Worm (Caenorhabditis elegans) whole organism, L1 larva: ENCODE data around the gene C01G6.2.
A peak's percentile ranks its signal among the peaks of the same experiment; 100 is the strongest.

ENCODE experiments used
- F16B12.6 ChIP-seq: fragments of 150-350 bp; optimal IDR thresholded peaks from 2 replicates; lab custom pipeline; 2014; ENCODE audit warnings: missing biosample characterization, missing genetic modification characterization
- aly-2 ChIP-seq: fragments of 150-350 bp; optimal IDR thresholded peaks from 2 replicates; lab custom pipeline; 2014; ENCODE audit warnings: missing biosample characterization, missing genetic modification characterization
- ama-1 ChIP-seq: fragments of 150-350 bp; optimal IDR thresholded peaks from 2 replicates; lab custom pipeline; 2014
- blmp-1 ChIP-seq: fragments of 150-350 bp; optimal IDR thresholded peaks from 2 replicates; lab custom pipeline; 2014; ENCODE audit warnings: missing biosample characterization, missing genetic modification characterization
- ceh-8 ChIP-seq: fragments of 200-800 bp; sonication (Bioruptor generic); optimal IDR thresholded peaks from 2 replicates; lab custom pipeline; 2018; ENCODE audit warnings: mild to moderate bottlenecking, missing genetic modification characterization, moderate library complexity, missing compliant biosample characterization
- ceh-90 ChIP-seq: sonication (generic microtip); optimal IDR thresholded peaks from 2 replicates; lab custom pipeline; 2016; ENCODE audit warnings: missing genetic modification characterization, missing compliant biosample characterization
- dpl-1 ChIP-seq, 3 experiments: fragments of 150-350 bp in 2 of 3; sonication (generic microtip) in 1 of 3; optimal IDR thresholded peaks; 2 replicates each; lab custom pipeline; 2014 to 2017; ENCODE audit warnings: missing biosample characterization in 3 of 3, missing genetic modification characterization in 3 of 3, missing genetic modification reagents in 3 of 3
- dsc-1 ChIP-seq: sonication (generic microtip); optimal IDR thresholded peaks from 2 replicates; lab custom pipeline; 2016; ENCODE audit warnings: mild to moderate bottlenecking, missing genetic modification characterization, missing compliant biosample characterization
- efl-1 ChIP-seq, 4 experiments: fragments of 150-350 bp; optimal IDR thresholded peaks in 3 of 4; peaks in 1 of 4; 1 replicate in 1 of 4; 2 replicates in 3 of 4; lab custom pipeline; 2014; ENCODE audit warnings: missing biosample characterization in 2 of 4, missing genetic modification characterization in 2 of 4, missing genetic modification reagents in 2 of 4
- efl-3 ChIP-seq: fragments of 200-800 bp; sonication (Bioruptor generic); optimal IDR thresholded peaks from 2 replicates; lab custom pipeline; 2018; ENCODE audit warnings: mild to moderate bottlenecking, missing genetic modification characterization, missing compliant biosample characterization
- egl-13 ChIP-seq: sonication (generic microtip); optimal IDR thresholded peaks from 2 replicates; lab custom pipeline; 2016; ENCODE audit warnings: missing genotype, missing genetic modification reagents, missing genetic modification characterization, missing compliant biosample characterization
- elt-2 ChIP-seq: sonication (generic microtip); optimal IDR thresholded peaks from 2 replicates; lab custom pipeline; 2016; ENCODE audit warnings: missing genetic modification characterization, mild to moderate bottlenecking, inconsistent platforms, missing compliant biosample characterization, missing genetic modification reagents
- elt-3 ChIP-seq, 6 experiments: fragments of 150-350 bp in 1 of 6; sonication (generic microtip); optimal IDR thresholded peaks; 2 replicates each; lab custom pipeline; 2017 to 2018; ENCODE audit warnings: missing biosample characterization in 6 of 6, missing genetic modification characterization in 6 of 6, inconsistent platforms in 1 of 6
- fkh-10 ChIP-seq: sonication (generic microtip); optimal IDR thresholded peaks from 2 replicates; lab custom pipeline; 2017; ENCODE audit warnings: missing biosample characterization, missing genetic modification reagents, missing genetic modification characterization
- fkh-4 ChIP-seq: sonication (generic microtip); optimal IDR thresholded peaks from 2 replicates; lab custom pipeline; 2016; ENCODE audit warnings: missing compliant biosample characterization, missing genetic modification characterization, borderline replicate concordance
- fkh-8 ChIP-seq: sonication (generic microtip); optimal IDR thresholded peaks from 2 replicates; lab custom pipeline; 2016; ENCODE audit warnings: mild to moderate bottlenecking, missing genetic modification characterization, missing compliant biosample characterization
- hlh-17 ChIP-seq: fragments of 200-800 bp; sonication (Bioruptor generic); optimal IDR thresholded peaks from 2 replicates; lab custom pipeline; 2018; ENCODE audit warnings: missing genetic modification characterization, mild to moderate bottlenecking, missing compliant biosample characterization, moderate library complexity, borderline replicate concordance
- jun-1 ChIP-seq: fragments of 150-350 bp; optimal IDR thresholded peaks from 2 replicates; lab custom pipeline; 2014; ENCODE audit warnings: missing biosample characterization, missing genetic modification reagents, missing genetic modification characterization
- lin-13 ChIP-seq: fragments of 150-350 bp; optimal IDR thresholded peaks from 2 replicates; lab custom pipeline; 2014; ENCODE audit warnings: missing biosample characterization, missing genetic modification reagents, missing genetic modification characterization
- lin-14 ChIP-seq: fragments of 200-800 bp; sonication (Bioruptor generic); optimal IDR thresholded peaks from 2 replicates; lab custom pipeline; 2018; ENCODE audit warnings: mild to moderate bottlenecking, missing genetic modification characterization, moderate library complexity, missing compliant biosample characterization
- lin-35 ChIP-seq, 2 experiments: fragments of 150-350 bp; optimal IDR thresholded peaks; 2 replicates each; lab custom pipeline; 2014; ENCODE audit warnings: missing biosample characterization in 2 of 2, missing genetic modification characterization in 2 of 2, missing genetic modification reagents in 2 of 2
- lsy-2 ChIP-seq, 2 experiments: fragments of 150-350 bp; optimal IDR thresholded peaks; 2 replicates each; lab custom pipeline; 2014; ENCODE audit warnings: missing biosample characterization in 2 of 2, missing genetic modification characterization in 2 of 2
- mef-2 ChIP-seq: fragments of 150-350 bp; optimal IDR thresholded peaks from 2 replicates; lab custom pipeline; 2014; ENCODE audit warnings: missing biosample characterization, missing genetic modification characterization
- mep-1 ChIP-seq: fragments of 150-350 bp; optimal IDR thresholded peaks from 2 replicates; lab custom pipeline; 2014; ENCODE audit warnings: missing biosample characterization, missing genetic modification characterization
- nhr-19 ChIP-seq: fragments of 200-800 bp; sonication (Bioruptor generic); conservative IDR thresholded peaks from 2 replicates; pipeline ENCODE4 v1.3.6; 2022; ENCODE audit warnings: missing genetic modification characterization, missing compliant biosample characterization
- nhr-20 ChIP-seq: sonication (generic microtip); optimal IDR thresholded peaks from 2 replicates; lab custom pipeline; 2016; ENCODE audit warnings: mild to moderate bottlenecking, missing genetic modification characterization, missing compliant biosample characterization
- nhr-71 ChIP-seq: sonication (generic microtip); optimal IDR thresholded peaks from 2 replicates; lab custom pipeline; 2016; ENCODE audit warnings: mild to moderate bottlenecking, missing genetic modification characterization, moderate library complexity, missing compliant biosample characterization
- nhr-77 ChIP-seq: fragments of 150-350 bp; optimal IDR thresholded peaks from 2 replicates; lab custom pipeline; 2014; ENCODE audit warnings: missing biosample characterization, missing genetic modification characterization
- nhr-85 ChIP-seq: sonication (generic microtip); peaks from one replicate; lab custom pipeline; 2016; ENCODE audit warnings: missing genetic modification characterization, inconsistent platforms, missing compliant biosample characterization
- pag-3 ChIP-seq: sonication (generic microtip); optimal IDR thresholded peaks from 2 replicates; lab custom pipeline; 2017; ENCODE audit warnings: missing genetic modification characterization, mild to moderate bottlenecking, missing compliant biosample characterization, antibody characterized with exemption, borderline replicate concordance; ENCODE audit not compliant: insufficient read depth
- rnt-1 ChIP-seq: sonication (generic microtip); optimal IDR thresholded peaks from 2 replicates; lab custom pipeline; 2016; ENCODE audit warnings: mild to moderate bottlenecking, missing genetic modification characterization, moderate library complexity, missing compliant biosample characterization
- snpc-4 ChIP-seq: fragments of 150-350 bp; optimal IDR thresholded peaks from 2 replicates; lab custom pipeline; 2014; ENCODE audit warnings: missing biosample characterization, missing genetic modification characterization
- snu-23 ChIP-seq: sonication (generic microtip); optimal IDR thresholded peaks from 2 replicates; lab custom pipeline; 2016; ENCODE audit warnings: missing genetic modification characterization, missing compliant biosample characterization
- sup-37 ChIP-seq: fragments of 200-800 bp; sonication (Bioruptor generic); optimal IDR thresholded peaks from 2 replicates; lab custom pipeline; 2018; ENCODE audit warnings: mild to moderate bottlenecking, missing genetic modification characterization, missing compliant biosample characterization
- swsn-7 ChIP-seq: sonication (generic microtip); optimal IDR thresholded peaks from 2 replicates; lab custom pipeline; 2016; ENCODE audit warnings: missing genetic modification characterization, missing compliant biosample characterization
- tlp-1 ChIP-seq: fragments of 150-350 bp; optimal IDR thresholded peaks from 2 replicates; lab custom pipeline; 2014; ENCODE audit warnings: missing biosample characterization, missing genetic modification characterization
- unc-30 ChIP-seq: sonication (generic microtip); optimal IDR thresholded peaks from 2 replicates; lab custom pipeline; 2017; ENCODE audit warnings: missing biosample characterization, missing genetic modification characterization
- unc-86 ChIP-seq: sonication (generic microtip); optimal IDR thresholded peaks from 2 replicates; lab custom pipeline; 2016; ENCODE audit warnings: missing genetic modification characterization, missing compliant biosample characterization
- vab-15 ChIP-seq: sonication (generic microtip); optimal IDR thresholded peaks from 2 replicates; lab custom pipeline; 2017; ENCODE audit warnings: missing genotype, mild to moderate bottlenecking, missing genetic modification characterization, missing compliant biosample characterization
- xbp-1 ChIP-seq: sonication (generic microtip); optimal IDR thresholded peaks from 2 replicates; lab custom pipeline; 2016; ENCODE audit warnings: missing genetic modification characterization, missing compliant biosample characterization
- ztf-11 ChIP-seq, 2 experiments: sonication (generic microtip); optimal IDR thresholded peaks; 2 replicates each; lab custom pipeline; 2016 to 2017; ENCODE audit warnings: missing genetic modification characterization in 2 of 2, missing biosample characterization in 1 of 2, missing compliant biosample characterization in 1 of 2
- ztf-4 ChIP-seq: fragments of 150-350 bp; optimal IDR thresholded peaks from 2 replicates; lab custom pipeline; 2014; ENCODE audit warnings: missing biosample characterization, missing genetic modification characterization

The C01G6.2 gene

DNA sequence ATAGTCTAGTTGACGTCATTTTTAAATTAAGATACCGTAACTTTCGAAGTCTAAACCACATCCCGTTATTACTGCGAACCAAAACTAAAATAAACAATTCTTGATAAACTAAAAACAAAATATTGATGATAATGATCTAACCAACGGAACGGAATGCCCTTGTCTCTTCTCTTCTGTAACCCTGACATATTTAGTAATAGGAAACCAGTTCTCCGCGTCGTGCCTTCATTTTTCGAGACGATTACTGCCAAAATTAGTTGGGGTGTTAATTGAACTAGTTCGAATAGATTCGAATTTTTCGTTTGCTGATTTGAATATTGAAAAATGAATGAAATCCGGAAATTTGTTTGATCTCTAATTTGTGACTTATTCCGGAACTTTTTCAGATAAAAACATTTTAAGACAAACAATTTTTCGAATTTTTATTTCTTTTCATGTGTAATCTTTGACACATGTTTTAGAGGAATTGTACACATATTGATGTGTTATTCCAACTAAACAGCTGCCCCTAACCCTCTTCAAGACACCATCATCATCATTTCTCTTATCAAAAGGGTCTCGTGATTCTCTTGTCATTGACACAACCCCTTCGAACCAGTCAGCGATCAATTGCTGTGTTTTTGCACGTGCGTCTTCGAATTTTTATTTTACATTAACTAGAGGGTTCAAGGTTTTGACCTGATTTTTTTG is 17.0 kb downstream of the C01G6.2 start (continued):
- TF ChIP-seq nhr-19 = peak; percentile 86
- no peak for TF ChIP-seq ztf-11 (tag; optimal IDR thresholded peaks at IDR 0.05; lab: Kevin White, UChicago)
- no peak for TF ChIP-seq snpc-4 (tag; lab: Kevin White, UChicago)
- peak; percentile 93 for TF ChIP-seq nhr-20
- no peak for TF ChIP-seq egl-13
- no peak for TF ChIP-seq sup-37
- TF ChIP-seq unc-30 (tag; lab: Kevin White, UChicago) = no peak
- peak; percentile 64 for TF ChIP-seq swsn-7 (tag; lab: Kevin White, UChicago)
- no peak for TF ChIP-seq tlp-1 (tag; lab: Kevin White, UChicago)
- TF ChIP-seq fkh-4 = no peak
- peak; percentile 33 for TF ChIP-seq fkh-8 (tag; lab: Kevin White, UChicago)
- peak; percentile 46 for TF ChIP-seq vab-15 (tag; lab: Kevin White, UChicago)
- TF ChIP-seq mef-2 (tag; lab: Kevin White, UChicago) = no peak
- peak; percentile 69 for TF ChIP-seq lin-13

DNA sequence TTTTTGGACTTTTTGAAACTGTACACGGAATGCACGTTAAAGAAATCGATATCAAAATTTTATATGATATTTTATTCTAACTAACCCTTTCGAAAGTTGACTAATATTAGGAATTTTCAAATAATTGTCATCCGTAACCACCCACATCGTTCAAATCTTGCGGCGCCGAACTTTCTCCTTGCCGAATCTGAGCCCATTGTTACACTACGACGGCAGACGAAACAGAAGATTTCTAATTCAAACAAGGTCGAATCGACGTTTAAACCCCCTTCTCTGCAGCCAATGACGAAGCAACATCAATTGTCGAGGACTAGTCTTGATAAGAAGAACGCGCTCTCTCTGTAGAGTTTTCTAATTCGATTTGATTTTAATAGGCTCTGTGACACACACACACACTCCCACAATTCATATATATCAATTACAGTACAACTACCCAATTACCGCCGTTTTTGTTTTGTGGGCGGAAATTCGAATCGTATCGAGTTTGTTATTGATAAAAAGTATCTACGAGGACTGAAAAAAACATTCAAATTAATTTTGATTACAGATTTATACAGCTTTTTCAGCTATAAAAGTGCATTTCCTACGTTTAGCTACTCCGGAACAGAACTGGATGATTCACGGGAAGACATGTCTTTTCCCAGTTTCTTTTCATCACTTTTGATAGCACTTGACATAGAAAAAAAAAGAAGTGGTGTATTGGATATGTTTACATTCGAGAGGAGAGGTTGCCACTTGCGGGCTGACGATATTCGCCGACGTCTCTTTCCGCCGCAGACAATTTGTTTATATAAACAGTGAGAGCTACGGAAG is 17.7 kb downstream of the C01G6.2 start:
- TF ChIP-seq jun-1 = peak; percentile 5
- peak; percentile 66 for TF ChIP-seq nhr-85 (tag; lab: Kevin White, UChicago)
- TF ChIP-seq rnt-1 (tag; lab: Kevin White, UChicago) = peak; percentile 21
- peak; percentile 26 for TF ChIP-seq mep-1 (tag; lab: Kevin White, UChicago)
- peak; percentile 16 for TF ChIP-seq lin-14 (GFP tag; lab: Kevin White, UChicago)
- peak in 2 of 6 experiments; percentile 40 to 47 for TF ChIP-seq elt-3 (tag; optimal IDR thresholded peaks at IDR 0.05; lab: Kevin White, UChicago)
- peak; percentile 25 for TF ChIP-seq efl-3 (GFP tag; lab: Kevin White, UChicago)
- TF ChIP-seq efl-1 (optimal IDR thresholded peaks at IDR 0.05; lab: Kevin White, UChicago) = no peak
- TF ChIP-seq efl-1 (GFP tag; optimal IDR thresholded peaks at IDR 0.05 in 1 of 2; lab: Kevin White, UChicago) = peak in 1 of 2 experiments; percentile 64
- no peak for TF ChIP-seq nhr-20
- no peak for TF ChIP-seq nhr-77 (tag; lab: Kevin White, UChicago)
- peak in 1 of 2 experiments; percentile 55 for TF ChIP-seq lsy-2 (tag; optimal IDR thresholded peaks at IDR 0.05; lab: Kevin White, UChicago)
- TF ChIP-seq blmp-1 = peak; percentile 42
- no peak for TF ChIP-seq nhr-19

DNA sequence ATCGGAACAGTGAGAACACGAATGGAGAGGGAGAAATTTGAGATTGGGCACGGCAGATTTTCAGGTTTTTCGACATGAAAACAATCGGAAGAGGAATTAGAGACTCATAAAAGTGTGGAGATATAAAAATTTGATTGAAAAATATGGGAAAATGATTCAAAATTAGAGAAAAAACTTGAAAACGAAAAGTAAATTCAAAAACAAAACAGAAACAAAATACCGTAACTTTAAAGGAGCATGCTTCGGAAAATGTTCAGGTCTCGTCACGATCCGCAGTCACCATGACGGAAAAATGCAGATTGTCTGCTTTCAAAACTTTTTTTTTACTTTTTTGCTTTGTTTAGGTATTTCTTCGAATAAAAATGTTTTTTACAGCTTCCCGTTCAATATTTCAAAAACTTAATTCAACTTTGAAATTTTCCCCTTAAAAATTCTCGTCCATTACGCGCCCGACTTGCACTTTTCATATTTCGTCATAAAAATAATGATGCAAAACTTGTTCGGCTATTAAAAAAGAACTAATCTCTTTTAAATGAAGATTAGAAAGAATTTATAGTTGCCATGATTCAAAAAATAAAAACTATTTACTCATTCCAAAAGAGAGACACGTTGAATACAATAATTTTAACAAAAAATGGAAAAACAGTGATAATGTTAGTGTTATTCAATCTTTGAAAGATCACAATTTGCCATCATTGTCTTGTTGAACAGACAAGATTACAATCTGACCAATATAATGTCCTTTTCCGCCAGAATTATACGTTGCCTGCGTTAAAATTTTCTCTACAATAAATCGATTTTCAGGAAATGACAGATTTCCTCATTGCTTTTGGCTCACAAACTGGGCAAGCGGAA is 18.5 kb downstream of the C01G6.2 start, which contains the start of gene mtrr-1:
mtrr-1 (plus strand) TSS at position 805 of the 855 bp plus-strand sequence.
- TF ChIP-seq swsn-7 (tag; lab: Kevin White, UChicago) (peak; percentile 9), nhr-71 (tag; lab: Kevin White, UChicago) (peak; percentile 55), xbp-1 (tag; lab: Kevin White, UChicago) (peak; percentile 20), nhr-85 (tag; lab: Kevin White, UChicago) (peak; percentile 67), efl-1 (optimal IDR thresholded peaks at IDR 0.05; lab: Kevin White, UChicago) (peak; percentile 38 to 41), efl-1 (GFP tag; optimal IDR thresholded peaks at IDR 0.05 in 1 of 2; lab: Kevin White, UChicago) (peak in 1 of 2 experiments; percentile 37), rnt-1 (tag; lab: Kevin White, UChicago) (peak; percentile 13), lsy-2 (tag; optimal IDR thresholded peaks at IDR 0.05; lab: Kevin White, UChicago) (peak; percentile 43 to 76), vab-15 (tag; lab: Kevin White, UChicago) (no peak), elt-2 (tag; lab: Kevin White, UChicago) (no peak), fkh-10 (GFP tag; lab: Kevin White, UChicago) (peak; percentile 15), hlh-17 (GFP tag; lab: Kevin White, UChicago) (peak; percentile 25), egl-13 (peak; percentile 5), ztf-4 (tag; lab: Kevin White, UChicago) (peak; percentile 5), nhr-77 (tag; lab: Kevin White, UChicago) (no peak), pag-3 (tag; lab: Kevin White, UChicago) (no peak), ceh-8 (peak; percentile 9), ama-1 (lab: Kevin White, UChicago) (peak; percentile 59), lin-35 (GFP tag; optimal IDR thresholded peaks at IDR 0.05; lab: Kevin White, UChicago) (peak; percentile 2 to 16), unc-86 (tag; lab: Kevin White, UChicago) (no peak), F16B12.6 (peak; percentile 72), ceh-90 (tag; lab: Kevin White, UChicago) (no peak), snu-23 (GFP tag; lab: Kevin White, UChicago) (peak; percentile 7), nhr-19 (peak; percentile 49), aly-2 (tag; lab: Kevin White, UChicago) (peak; percentile 18), dpl-1 (GFP tag; optimal IDR thresholded peaks at IDR 0.05; lab: Kevin White, UChicago) (peak in 2 of 3 experiments; percentile 11 to 46), snpc-4 (tag; lab: Kevin White, UChicago) (no peak), dsc-1 (tag; lab: Kevin White, UChicago) (peak; percentile 28)
